Worm (Caenorhabditis elegans) whole organism, midembryonic: ENCODE measurements around the gene F44F4.15.

Experiments used
- flt-1 ChIP-seq: fragments of 200-800 bp; sonication (Bioruptor generic); IDR thresholded peaks from 2 replicates; pipeline ENCODE4 v1.3.6; 2022; ENCODE audit warnings: missing genetic modification characterization, missing compliant biosample characterization
- med-1 ChIP-seq: sonication (generic microtip); optimal IDR thresholded peaks from 2 replicates; lab custom pipeline; 2017; ENCODE audit warnings: missing genetic modification characterization, mild to moderate bottlenecking, missing compliant biosample characterization, antibody characterized with exemption, missing genetic modification reagents; ENCODE audit not compliant: insufficient read depth
- ref-1 ChIP-seq: fragments of 200-800 bp; sonication (Bioruptor generic); conservative IDR thresholded peaks from 2 replicates; pipeline ENCODE4 v1.3.6; 2022; ENCODE audit warnings: missing genetic modification reagents, missing genetic modification characterization, missing compliant biosample characterization
- ztf-29 ChIP-seq: fragments of 200-800 bp; sonication (Bioruptor generic); IDR thresholded peaks from 2 replicates; pipeline ENCODE4 v1.3.6; 2022; ENCODE audit warnings: missing genetic modification reagents, missing genetic modification characterization, missing compliant biosample characterization

- no peak for TF ChIP-seq med-1 (GFP tag; lab: Kevin White, UChicago)
- TF ChIP-seq ref-1 (GFP tag; lab: Robert Waterston, UW): no peak
- TF ChIP-seq ztf-29: no peak
- TF ChIP-seq flt-1 (GFP tag; lab: Robert Waterston, UW): no peak
Observed at ce11 chrII:10964748-10965147, 50.3 kb downstream of the F44F4.15 start.
